Worm (Caenorhabditis elegans): ENCODE data around the gene F54H12.7.

Gene F54H12.7

ce11 chrIII:7973968-7974607, 4.9 kb downstream of the F54H12.7 start:
- no peak for TF ChIP-seq sea-1 (GFP tag; conservative IDR thresholded peaks at IDR 0.05)
- no peak for TF ChIP-seq tra-4 (tag; optimal IDR thresholded peaks at IDR 0.05)

ce11 chrIII:7977224-7977623, 8.1 kb downstream of the F54H12.7 start:
- TF ChIP-seq scrt-1 (GFP tag; IDR thresholded peaks at IDR 0.05): no peak
- TF ChIP-seq pes-1 (GFP tag; IDR thresholded peaks at IDR 0.05): no peak
- no peak for TF ChIP-seq ceh-36 (tag; optimal IDR thresholded peaks at IDR 0.05)
- TF ChIP-seq ets-7 (tag; optimal IDR thresholded peaks at IDR 0.05): no peak
- TF ChIP-seq ceh-13 (GFP tag; optimal IDR thresholded peaks at IDR 0.05): no peak

- TF ChIP-seq ceh-36 (tag; optimal IDR thresholded peaks at IDR 0.05) (no peak), pes-1 (GFP tag; IDR thresholded peaks at IDR 0.05) (no peak), hmg-4 (GFP tag; optimal IDR thresholded peaks at IDR 0.05) (no peak), B0310.2 (tag; optimal IDR thresholded peaks at IDR 0.05) (no peak), aly-1 (tag; optimal IDR thresholded peaks at IDR 0.05) (no peak), F13C5.2 (tag; optimal IDR thresholded peaks at IDR 0.05) (no peak), hmbx-1 (tag; optimal IDR thresholded peaks at IDR 0.05) (no peak), scrt-1 (GFP tag; IDR thresholded peaks at IDR 0.05) (no peak), tbx-37 (GFP tag; conservative IDR thresholded peaks at IDR 0.05) (no peak), ama-1 (optimal IDR thresholded peaks at IDR 0.05) (no peak), ceh-13 (GFP tag; optimal IDR thresholded peaks at IDR 0.05) (no peak), flt-1 (GFP tag; IDR thresholded peaks at IDR 0.05) (no peak), tbx-11 (GFP tag; IDR thresholded peaks at IDR 0.05) (no peak), sea-1 (GFP tag; conservative IDR thresholded peaks at IDR 0.05) (no peak), hnd-1 (tag; optimal IDR thresholded peaks at IDR 0.05) (no peak), tra-4 (tag; optimal IDR thresholded peaks at IDR 0.05) (no peak), ets-7 (tag; optimal IDR thresholded peaks at IDR 0.05) (no peak)
These were observed 8.6 kb downstream of the F54H12.7 start, which contains the start of gene C06G4.4 for ce11 chrIII:7977777-7978176. Gene C06G4.4, minus strand, starts transcription at chrIII:7977812.

- TF ChIP-seq flt-1 (GFP tag; IDR thresholded peaks at IDR 0.05): no peak
- TF ChIP-seq tbx-11 (GFP tag; IDR thresholded peaks at IDR 0.05): no peak
- TF ChIP-seq ceh-36 (tag; optimal IDR thresholded peaks at IDR 0.05): no peak
- no peak for TF ChIP-seq hmbx-1 (tag; optimal IDR thresholded peaks at IDR 0.05)
- TF ChIP-seq hnd-1 (tag; optimal IDR thresholded peaks at IDR 0.05): no peak
- TF ChIP-seq ets-7 (tag; optimal IDR thresholded peaks at IDR 0.05): no peak
- no peak for TF ChIP-seq tra-4 (tag; optimal IDR thresholded peaks at IDR 0.05)
- no peak for TF ChIP-seq tbx-37 (GFP tag; conservative IDR thresholded peaks at IDR 0.05)
- no peak for TF ChIP-seq B0310.2 (tag; optimal IDR thresholded peaks at IDR 0.05)
- no peak for TF ChIP-seq hmg-4 (GFP tag; optimal IDR thresholded peaks at IDR 0.05)
- no peak for TF ChIP-seq scrt-1 (GFP tag; IDR thresholded peaks at IDR 0.05)
- TF ChIP-seq ama-1 (optimal IDR thresholded peaks at IDR 0.05): no peak
These were observed 9.1 kb downstream of the F54H12.7 start for ce11 chrIII:7978289-7978688.

ce11 chrIII:7978723-7979122, 9.6 kb downstream of the F54H12.7 start:
- TF ChIP-seq hmbx-1 (tag; optimal IDR thresholded peaks at IDR 0.05) (no peak), F13C5.2 (tag; optimal IDR thresholded peaks at IDR 0.05) (no peak), ets-7 (tag; optimal IDR thresholded peaks at IDR 0.05) (no peak), ceh-36 (tag; optimal IDR thresholded peaks at IDR 0.05) (no peak), aly-1 (tag; optimal IDR thresholded peaks at IDR 0.05) (no peak), flt-1 (GFP tag; IDR thresholded peaks at IDR 0.05) (no peak), ama-1 (optimal IDR thresholded peaks at IDR 0.05) (no peak), hnd-1 (tag; optimal IDR thresholded peaks at IDR 0.05) (no peak), scrt-1 (GFP tag; IDR thresholded peaks at IDR 0.05) (no peak), tbx-11 (GFP tag; IDR thresholded peaks at IDR 0.05) (no peak), sea-1 (GFP tag; conservative IDR thresholded peaks at IDR 0.05) (no peak), tra-4 (tag; optimal IDR thresholded peaks at IDR 0.05) (no peak), hmg-4 (GFP tag; optimal IDR thresholded peaks at IDR 0.05) (no peak), pes-1 (GFP tag; IDR thresholded peaks at IDR 0.05) (no peak), B0310.2 (tag; optimal IDR thresholded peaks at IDR 0.05) (no peak), ceh-13 (GFP tag; optimal IDR thresholded peaks at IDR 0.05) (no peak), tbx-37 (GFP tag; conservative IDR thresholded peaks at IDR 0.05) (no peak)

- TF ChIP-seq hmbx-1 (tag; optimal IDR thresholded peaks at IDR 0.05): no peak
These were observed 10.5 kb downstream of the F54H12.7 start, which contains the start of gene clp-1 for ce11 chrIII:7979659-7980058. Gene clp-1, plus strand, starts transcription at chrIII:7979959.

ce11 chrIII:7981233-7981632, 12.1 kb downstream of the F54H12.7 start:
- no peak for TF ChIP-seq B0310.2 (tag; optimal IDR thresholded peaks at IDR 0.05)
- TF ChIP-seq sea-1 (GFP tag; conservative IDR thresholded peaks at IDR 0.05): no peak
- no peak for TF ChIP-seq tbx-37 (GFP tag; conservative IDR thresholded peaks at IDR 0.05)
- no peak for TF ChIP-seq flt-1 (GFP tag; IDR thresholded peaks at IDR 0.05)
- no peak for TF ChIP-seq aly-1 (tag; optimal IDR thresholded peaks at IDR 0.05)
- no peak for TF ChIP-seq hmbx-1 (tag; optimal IDR thresholded peaks at IDR 0.05)
- TF ChIP-seq tbx-11 (GFP tag; IDR thresholded peaks at IDR 0.05): no peak
- TF ChIP-seq ceh-13 (GFP tag; optimal IDR thresholded peaks at IDR 0.05): no peak
- no peak for TF ChIP-seq ceh-36 (tag; optimal IDR thresholded peaks at IDR 0.05)
- no peak for TF ChIP-seq F13C5.2 (tag; optimal IDR thresholded peaks at IDR 0.05)
- TF ChIP-seq ama-1 (optimal IDR thresholded peaks at IDR 0.05): no peak
- no peak for TF ChIP-seq scrt-1 (GFP tag; IDR thresholded peaks at IDR 0.05)
- TF ChIP-seq tra-4 (tag; optimal IDR thresholded peaks at IDR 0.05): no peak

ce11 chrIII:7981938-7982337, 12.8 kb downstream of the F54H12.7 start:
- TF ChIP-seq ets-7 (tag; optimal IDR thresholded peaks at IDR 0.05) (no peak), ama-1 (optimal IDR thresholded peaks at IDR 0.05) (no peak), hnd-1 (tag; optimal IDR thresholded peaks at IDR 0.05) (no peak), hmbx-1 (tag; optimal IDR thresholded peaks at IDR 0.05) (no peak), aly-1 (tag; optimal IDR thresholded peaks at IDR 0.05) (no peak), scrt-1 (GFP tag; IDR thresholded peaks at IDR 0.05) (no peak), ceh-36 (tag; optimal IDR thresholded peaks at IDR 0.05) (no peak), ceh-13 (GFP tag; optimal IDR thresholded peaks at IDR 0.05) (no peak), pes-1 (GFP tag; IDR thresholded peaks at IDR 0.05) (no peak), F13C5.2 (tag; optimal IDR thresholded peaks at IDR 0.05) (no peak), sea-1 (GFP tag; conservative IDR thresholded peaks at IDR 0.05) (no peak), tbx-37 (GFP tag; conservative IDR thresholded peaks at IDR 0.05) (no peak), tbx-11 (GFP tag; IDR thresholded peaks at IDR 0.05) (no peak), B0310.2 (tag; optimal IDR thresholded peaks at IDR 0.05) (no peak)

All from whole organism, early embryonic.